Worm (Caenorhabditis elegans): ENCODE measurements around the gene arrd-17.

DNA sequence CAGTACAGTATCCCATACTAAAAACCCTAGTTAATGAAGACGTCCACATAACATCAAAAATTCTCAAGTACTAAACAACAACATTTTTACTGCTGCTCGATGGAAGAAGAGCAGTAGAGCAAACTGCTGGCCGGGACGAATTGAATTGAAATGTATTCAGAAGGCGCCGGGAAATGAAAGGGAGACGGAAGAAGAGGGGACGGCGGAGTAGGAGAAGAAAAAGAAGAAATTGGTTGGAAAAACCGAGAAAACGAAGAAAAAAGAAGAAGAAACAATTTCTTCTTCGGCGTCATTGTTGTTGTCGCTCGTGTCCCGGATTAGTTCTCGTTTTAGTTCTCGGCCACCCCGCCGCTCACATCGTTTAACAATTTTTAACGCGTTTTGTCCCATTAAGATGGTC lies 3.2 kb upstream of the arrd-17 start:
- TF ChIP-seq snpc-4 (tag; optimal IDR thresholded peaks at IDR 0.05) (no peak), fos-1 (tag; optimal IDR thresholded peaks at IDR 0.05) (no peak), pha-4 (GFP tag; IDR thresholded peaks at IDR 0.05) (no peak), pha-4 (tag; optimal IDR thresholded peaks at IDR 0.05) (no peak), Y105C5A.15 (GFP tag; IDR thresholded peaks at IDR 0.05) (no peak), ztf-7 (tag; optimal IDR thresholded peaks at IDR 0.05) (no peak), hlh-11 (tag; optimal IDR thresholded peaks at IDR 0.05) (no peak), nhr-28 (tag; optimal IDR thresholded peaks at IDR 0.05) (no peak), nhr-77 (tag; optimal IDR thresholded peaks at IDR 0.05) (no peak), unc-62 (GFP tag; optimal IDR thresholded peaks at IDR 0.05 in 1 of 2) (no peak), unc-62 (tag; optimal IDR thresholded peaks at IDR 0.05) (no peak), daf-12 (tag; optimal IDR thresholded peaks at IDR 0.05) (no peak), lir-3 (tag; optimal IDR thresholded peaks at IDR 0.05) (no peak), mep-1 (tag; optimal IDR thresholded peaks at IDR 0.05) (no peak)

All from whole organism, L4 larva.